Fruit fly (Drosophila melanogaster) whole organism: ENCODE data around the gene Pgd.

Source experiments
- CG8478 ChIP-seq: fragments of >200 bp; optimal IDR thresholded peaks from 2 replicates; lab custom pipeline; 2018; ENCODE audit warnings: inconsistent platforms
- Dll ChIP-seq: fragments of >200 bp; optimal IDR thresholded peaks from 2 replicates; lab custom pipeline; 2017
- EcR ChIP-seq, 2 experiments: fragments of >200 bp; optimal IDR thresholded peaks; 2 replicates each; lab custom pipeline; 2017; ENCODE audit warnings: missing biosample characterization in 2 of 2, missing genetic modification characterization in 2 of 2, missing genetic modification reagents in 2 of 2
- pan ChIP-seq: fragments of >200 bp; optimal IDR thresholded peaks from 2 replicates; lab custom pipeline; 2017
- psq ChIP-seq: fragments of >200 bp; optimal IDR thresholded peaks from 2 replicates; lab custom pipeline; 2017
- usp ChIP-seq: fragments of >200 bp; optimal IDR thresholded peaks from 2 replicates; lab custom pipeline; 2017; ENCODE audit warnings: missing biosample characterization, missing genetic modification characterization, mixed read lengths

Pgd gene

dm6 chrX:2194208-2195094 lies 49.5 kb downstream of the Pgd start:
- TF ChIP-seq EcR (GFP tag; optimal IDR thresholded peaks at IDR 0.05; lab: Kevin White, UChicago) (no peak), Dll (peak; percentile 87), pan (lab: Kevin White, UChicago) (no peak), psq (lab: Kevin White, UChicago) (no peak), CG8478 (lab: Kevin White, UChicago) (no peak), usp (no peak)

- no peak for TF ChIP-seq EcR (GFP tag; optimal IDR thresholded peaks at IDR 0.05; lab: Kevin White, UChicago)
These were observed 51.3 kb downstream of the Pgd start for dm6 chrX:2196086-2196732.

dm6 chrX:2197414-2198271 lies 52.7 kb downstream of the Pgd start:
- no peak for TF ChIP-seq CG8478 (lab: Kevin White, UChicago)
- no peak for TF ChIP-seq pan (lab: Kevin White, UChicago)
- TF ChIP-seq psq (lab: Kevin White, UChicago) = no peak
- TF ChIP-seq usp = no peak
- TF ChIP-seq EcR (GFP tag; optimal IDR thresholded peaks at IDR 0.05; lab: Kevin White, UChicago) = no peak
- TF ChIP-seq Dll = no peak
